Fruit fly (Drosophila melanogaster): ENCODE data around the gene Pli.

dm6 chr3R:23924200-23924599 is 34.3 kb upstream of the Pli start, which contains the start of gene Ndc1:
- TF ChIP-seq usp (GFP tag; optimal IDR thresholded peaks at IDR 0.05), result no peak
- TF ChIP-seq pan (optimal IDR thresholded peaks at IDR 0.05), result no peak
- no peak for TF ChIP-seq CG8478 (optimal IDR thresholded peaks at IDR 0.05)
- TF ChIP-seq psq (optimal IDR thresholded peaks at IDR 0.05), result no peak

Data from whole organism.